Worm (Caenorhabditis elegans): ENCODE measurements around the gene nipa-1.

Gene nipa-1

DNA sequence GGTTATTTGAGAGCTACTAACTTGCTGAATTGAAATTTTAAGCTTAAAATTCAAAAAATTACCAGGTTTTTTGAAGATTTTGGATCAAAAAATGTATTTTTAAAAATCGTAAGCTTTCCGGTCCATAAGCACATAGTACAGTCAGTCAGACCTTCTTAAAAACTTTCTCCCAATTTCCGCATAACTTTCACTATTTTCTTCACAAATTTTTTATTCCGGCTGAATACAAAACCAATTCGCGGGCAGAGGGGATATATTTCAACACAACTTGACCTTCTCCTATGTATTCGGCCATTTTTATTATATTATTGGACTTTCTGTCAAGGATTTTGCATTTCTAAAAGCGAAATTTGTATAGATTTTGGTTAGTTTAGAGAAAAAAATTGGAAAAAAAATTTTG is 33.6 kb upstream of the nipa-1 start:
- TF ChIP-seq B0310.2 (tag; optimal IDR thresholded peaks at IDR 0.05) (no peak), aly-1 (tag; optimal IDR thresholded peaks at IDR 0.05) (no peak), flt-1 (GFP tag; IDR thresholded peaks at IDR 0.05) (no peak), hnd-1 (tag; optimal IDR thresholded peaks at IDR 0.05) (no peak), hmbx-1 (tag; optimal IDR thresholded peaks at IDR 0.05) (no peak), hmg-4 (GFP tag; optimal IDR thresholded peaks at IDR 0.05) (no peak), tbx-37 (GFP tag; conservative IDR thresholded peaks at IDR 0.05) (no peak), ama-1 (optimal IDR thresholded peaks at IDR 0.05) (no peak), ceh-36 (tag; optimal IDR thresholded peaks at IDR 0.05) (no peak), scrt-1 (GFP tag; IDR thresholded peaks at IDR 0.05) (no peak)

DNA sequence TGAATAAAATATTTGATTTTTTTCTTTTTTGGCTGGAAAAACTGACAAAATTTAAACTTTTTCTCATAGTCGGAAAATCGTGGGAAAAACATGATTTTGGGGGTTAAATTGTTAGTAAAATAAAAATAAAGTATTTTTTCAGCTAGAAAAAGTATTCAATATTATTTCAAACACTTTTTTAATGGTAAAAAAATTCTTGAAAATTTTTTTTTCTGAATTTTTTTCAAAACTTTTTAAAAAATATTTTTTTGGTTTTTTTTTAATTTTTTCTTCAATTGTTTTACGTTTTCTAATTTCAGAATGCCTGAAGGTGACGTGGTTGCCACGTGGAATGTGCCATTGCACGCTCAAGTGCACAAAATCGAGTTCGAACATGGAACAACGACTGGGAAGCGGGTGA is 28.0 kb upstream of the nipa-1 start, which contains the start of gene C44B11.1:
TSS of gene C44B11.1 (plus strand) at position 301 of the 400 bp plus-strand sequence.
- no peak for TF ChIP-seq ceh-36 (tag; optimal IDR thresholded peaks at IDR 0.05)
- TF ChIP-seq tbx-11 (GFP tag; IDR thresholded peaks at IDR 0.05) = no peak
- TF ChIP-seq hnd-1 (tag; optimal IDR thresholded peaks at IDR 0.05) = no peak
- no peak for TF ChIP-seq B0310.2 (tag; optimal IDR thresholded peaks at IDR 0.05)
- TF ChIP-seq ama-1 (optimal IDR thresholded peaks at IDR 0.05) = no peak
- no peak for TF ChIP-seq aly-1 (tag; optimal IDR thresholded peaks at IDR 0.05)
- no peak for TF ChIP-seq ets-7 (tag; optimal IDR thresholded peaks at IDR 0.05)
- TF ChIP-seq ceh-13 (GFP tag; optimal IDR thresholded peaks at IDR 0.05) = no peak
- no peak for TF ChIP-seq scrt-1 (GFP tag; IDR thresholded peaks at IDR 0.05)
- no peak for TF ChIP-seq F13C5.2 (tag; optimal IDR thresholded peaks at IDR 0.05)
- TF ChIP-seq flt-1 (GFP tag; IDR thresholded peaks at IDR 0.05) = no peak
- TF ChIP-seq pes-1 (GFP tag; IDR thresholded peaks at IDR 0.05) = no peak
- TF ChIP-seq sea-1 (GFP tag; conservative IDR thresholded peaks at IDR 0.05) = no peak
- no peak for TF ChIP-seq tbx-37 (GFP tag; conservative IDR thresholded peaks at IDR 0.05)
- TF ChIP-seq hmg-4 (GFP tag; optimal IDR thresholded peaks at IDR 0.05) = no peak
- TF ChIP-seq tra-4 (tag; optimal IDR thresholded peaks at IDR 0.05) = no peak
- no peak for TF ChIP-seq hmbx-1 (tag; optimal IDR thresholded peaks at IDR 0.05)

ce11 chrIII:3152848-3153247 is 25.9 kb upstream of the nipa-1 start, which contains the start of gene C44B11.6:
TSS of gene C44B11.6 (plus strand) at chrIII:3153148.
- no peak for TF ChIP-seq scrt-1 (GFP tag; IDR thresholded peaks at IDR 0.05)
- TF ChIP-seq tra-4 (tag; optimal IDR thresholded peaks at IDR 0.05) = no peak
- no peak for TF ChIP-seq flt-1 (GFP tag; IDR thresholded peaks at IDR 0.05)
- no peak for TF ChIP-seq ama-1 (optimal IDR thresholded peaks at IDR 0.05)
- TF ChIP-seq pes-1 (GFP tag; IDR thresholded peaks at IDR 0.05) = no peak
- TF ChIP-seq F13C5.2 (tag; optimal IDR thresholded peaks at IDR 0.05) = no peak
- no peak for TF ChIP-seq aly-1 (tag; optimal IDR thresholded peaks at IDR 0.05)
- no peak for TF ChIP-seq hmbx-1 (tag; optimal IDR thresholded peaks at IDR 0.05)
- no peak for TF ChIP-seq ceh-13 (GFP tag; optimal IDR thresholded peaks at IDR 0.05)
- no peak for TF ChIP-seq hmg-4 (GFP tag; optimal IDR thresholded peaks at IDR 0.05)
- TF ChIP-seq tbx-11 (GFP tag; IDR thresholded peaks at IDR 0.05) = no peak
- no peak for TF ChIP-seq ceh-36 (tag; optimal IDR thresholded peaks at IDR 0.05)
- TF ChIP-seq B0310.2 (tag; optimal IDR thresholded peaks at IDR 0.05) = no peak
- no peak for TF ChIP-seq tbx-37 (GFP tag; conservative IDR thresholded peaks at IDR 0.05)
- no peak for TF ChIP-seq ets-7 (tag; optimal IDR thresholded peaks at IDR 0.05)

- TF ChIP-seq tbx-37 (GFP tag; conservative IDR thresholded peaks at IDR 0.05) = no peak
- no peak for TF ChIP-seq hnd-1 (tag; optimal IDR thresholded peaks at IDR 0.05)
- TF ChIP-seq sea-1 (GFP tag; conservative IDR thresholded peaks at IDR 0.05) = no peak
- TF ChIP-seq F13C5.2 (tag; optimal IDR thresholded peaks at IDR 0.05) = no peak
Measured at ce11 chrIII:3143657-3144056, 16.7 kb upstream of the nipa-1 start, which contains the start of gene C44B11.4. TSS of gene C44B11.4 (minus strand) at chrIII:3143757.

DNA sequence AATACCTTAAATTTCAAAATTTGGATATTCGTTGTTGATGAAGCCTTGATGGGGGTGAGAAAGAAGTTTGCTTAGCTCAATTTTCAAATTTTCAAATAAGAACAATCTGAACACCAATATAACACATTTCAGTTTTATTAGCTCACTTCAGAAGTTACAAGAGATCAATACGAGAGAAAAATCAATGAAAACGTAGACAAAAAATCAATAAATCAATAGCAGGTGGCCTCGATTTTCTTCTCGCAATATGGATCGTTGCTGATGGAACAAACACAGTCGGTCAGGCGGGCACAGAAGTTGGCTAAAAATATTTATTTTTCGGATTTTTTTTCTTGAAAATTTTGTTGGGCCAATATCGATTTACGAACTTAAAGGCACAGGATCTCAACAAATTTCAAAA is 15.2 kb upstream of the nipa-1 start:
- no peak for TF ChIP-seq flt-1 (GFP tag; IDR thresholded peaks at IDR 0.05)
- TF ChIP-seq pes-1 (GFP tag; IDR thresholded peaks at IDR 0.05) = no peak
- no peak for TF ChIP-seq ama-1 (optimal IDR thresholded peaks at IDR 0.05)
- TF ChIP-seq hnd-1 (tag; optimal IDR thresholded peaks at IDR 0.05) = no peak
- TF ChIP-seq tra-4 (tag; optimal IDR thresholded peaks at IDR 0.05) = no peak
- TF ChIP-seq aly-1 (tag; optimal IDR thresholded peaks at IDR 0.05) = no peak
- no peak for TF ChIP-seq sea-1 (GFP tag; conservative IDR thresholded peaks at IDR 0.05)
- TF ChIP-seq scrt-1 (GFP tag; IDR thresholded peaks at IDR 0.05) = no peak
- TF ChIP-seq tbx-11 (GFP tag; IDR thresholded peaks at IDR 0.05) = no peak
- no peak for TF ChIP-seq B0310.2 (tag; optimal IDR thresholded peaks at IDR 0.05)
- no peak for TF ChIP-seq ceh-13 (GFP tag; optimal IDR thresholded peaks at IDR 0.05)

- TF ChIP-seq flt-1 (GFP tag; IDR thresholded peaks at IDR 0.05) (no peak), scrt-1 (GFP tag; IDR thresholded peaks at IDR 0.05) (no peak), pes-1 (GFP tag; IDR thresholded peaks at IDR 0.05) (no peak), aly-1 (tag; optimal IDR thresholded peaks at IDR 0.05) (no peak), ets-7 (tag; optimal IDR thresholded peaks at IDR 0.05) (no peak), sea-1 (GFP tag; conservative IDR thresholded peaks at IDR 0.05) (no peak), B0310.2 (tag; optimal IDR thresholded peaks at IDR 0.05) (no peak)
Measured at ce11 chrIII:3140227-3140626, 13.3 kb upstream of the nipa-1 start.

- TF ChIP-seq ceh-36 (tag; optimal IDR thresholded peaks at IDR 0.05) = no peak
- no peak for TF ChIP-seq hnd-1 (tag; optimal IDR thresholded peaks at IDR 0.05)
- no peak for TF ChIP-seq pes-1 (GFP tag; IDR thresholded peaks at IDR 0.05)
- TF ChIP-seq ceh-13 (GFP tag; optimal IDR thresholded peaks at IDR 0.05) = no peak
- no peak for TF ChIP-seq B0310.2 (tag; optimal IDR thresholded peaks at IDR 0.05)
- no peak for TF ChIP-seq flt-1 (GFP tag; IDR thresholded peaks at IDR 0.05)
- TF ChIP-seq tbx-11 (GFP tag; IDR thresholded peaks at IDR 0.05) = no peak
- TF ChIP-seq ama-1 (optimal IDR thresholded peaks at IDR 0.05) = no peak
- no peak for TF ChIP-seq hmg-4 (GFP tag; optimal IDR thresholded peaks at IDR 0.05)
- TF ChIP-seq hmbx-1 (tag; optimal IDR thresholded peaks at IDR 0.05) = no peak
- TF ChIP-seq scrt-1 (GFP tag; IDR thresholded peaks at IDR 0.05) = no peak
- TF ChIP-seq aly-1 (tag; optimal IDR thresholded peaks at IDR 0.05) = no peak
- no peak for TF ChIP-seq ets-7 (tag; optimal IDR thresholded peaks at IDR 0.05)
Measured at ce11 chrIII:3139144-3139543, 12.2 kb upstream of the nipa-1 start, which contains the start of gene mec-12. TSS of gene mec-12 (minus strand) at chrIII:3139234.

DNA sequence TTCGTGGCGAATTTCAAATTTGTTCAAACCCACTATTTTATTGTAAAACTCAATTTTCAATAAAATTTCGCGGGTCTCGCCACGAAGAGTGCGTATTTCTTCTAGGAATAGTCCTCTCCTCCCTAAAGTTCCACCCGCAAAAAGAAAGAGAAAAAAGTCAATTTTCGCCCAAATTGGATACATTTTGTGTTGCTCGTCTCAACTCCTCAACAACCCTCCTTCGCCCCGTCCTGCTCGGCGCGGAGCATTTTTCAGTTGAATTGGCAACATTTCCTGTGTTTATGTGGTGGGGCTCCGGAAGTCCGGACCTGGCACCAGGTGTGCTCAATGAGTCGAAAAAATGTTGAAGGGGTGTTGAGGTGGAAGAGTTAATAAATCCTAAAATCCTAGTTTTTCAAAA is 11.2 kb upstream of the nipa-1 start:
- TF ChIP-seq hmbx-1 (tag; optimal IDR thresholded peaks at IDR 0.05) = no peak
- TF ChIP-seq hmg-4 (GFP tag; optimal IDR thresholded peaks at IDR 0.05) = no peak
- no peak for TF ChIP-seq F13C5.2 (tag; optimal IDR thresholded peaks at IDR 0.05)
- no peak for TF ChIP-seq scrt-1 (GFP tag; IDR thresholded peaks at IDR 0.05)
- no peak for TF ChIP-seq ets-7 (tag; optimal IDR thresholded peaks at IDR 0.05)
- no peak for TF ChIP-seq B0310.2 (tag; optimal IDR thresholded peaks at IDR 0.05)
- no peak for TF ChIP-seq ceh-13 (GFP tag; optimal IDR thresholded peaks at IDR 0.05)
- no peak for TF ChIP-seq pes-1 (GFP tag; IDR thresholded peaks at IDR 0.05)

Data from whole organism, early embryonic.